Fruit fly (Drosophila melanogaster): ENCODE measurements around the gene pinta.

Gene pinta

dm6 chr3R:22421618-22422017 is 3.1 kb downstream of the pinta start (continued):
- no peak for TF ChIP-seq CG17612 (GFP tag; IDR thresholded peaks at IDR 0.05)
- peak; percentile 59 for TF ChIP-seq CG9727 (GFP tag; optimal IDR thresholded peaks at IDR 0.05)
- peak; percentile 71 for TF ChIP-seq ttk (GFP tag; IDR thresholded peaks at IDR 0.05)
- TF ChIP-seq abd-A (tag; optimal IDR thresholded peaks at IDR 0.05), result no peak
- no peak for TF ChIP-seq insv (GFP tag; optimal IDR thresholded peaks at IDR 0.05)
- no peak for TF ChIP-seq Trl (optimal IDR thresholded peaks at IDR 0.05)
- TF ChIP-seq Trl (GFP tag; optimal IDR thresholded peaks at IDR 0.05), result peak; percentile 29
- no peak for TF ChIP-seq hth (optimal IDR thresholded peaks at IDR 0.05)
- TF ChIP-seq Dip3 (GFP tag; optimal IDR thresholded peaks at IDR 0.05), result peak; percentile 56
- no peak for TF ChIP-seq wor (GFP tag; IDR thresholded peaks at IDR 0.05)
- TF ChIP-seq prd (optimal IDR thresholded peaks at IDR 0.05), result no peak
- TF ChIP-seq prd (GFP tag; IDR thresholded peaks at IDR 0.05), result peak; percentile 82
- TF ChIP-seq tx (GFP tag; optimal IDR thresholded peaks at IDR 0.05), result peak; percentile 52
- TF ChIP-seq nom (GFP tag; optimal IDR thresholded peaks at IDR 0.05), result peak; percentile 21
- TF ChIP-seq corto (GFP tag; optimal IDR thresholded peaks at IDR 0.05), result peak; percentile 45
- peak; percentile 37 for TF ChIP-seq luna (GFP tag; optimal IDR thresholded peaks at IDR 0.05)
- TF ChIP-seq lmd (GFP tag; IDR thresholded peaks at IDR 0.05), result peak; percentile 84
- no peak for TF ChIP-seq CG15479 (GFP tag; optimal IDR thresholded peaks at IDR 0.05)
- TF ChIP-seq al (GFP tag; IDR thresholded peaks at IDR 0.05), result peak; percentile 64
- peak; percentile 21; the same call in 1 of the 2 replicates for TF ChIP-seq CG4404 (GFP tag; IDR thresholded peaks at IDR 0.05)
- no peak for TF ChIP-seq Ets65A (GFP tag)
- no peak for TF ChIP-seq CG11504 (tag; optimal IDR thresholded peaks at IDR 0.05)
- no peak for TF ChIP-seq CG2129 (GFP tag; IDR thresholded peaks at IDR 0.05; ENCODE audit: partially characterized antibody)
- peak; percentile 28 for TF ChIP-seq scrt (GFP tag; optimal IDR thresholded peaks at IDR 0.05)
- TF ChIP-seq CG12299 (tag; optimal IDR thresholded peaks at IDR 0.05), result peak; percentile 4
- peak; percentile 38 for TF ChIP-seq CG8089 (GFP tag; optimal IDR thresholded peaks at IDR 0.05)
- peak; percentile 27 for TF ChIP-seq HLH54F (GFP tag; optimal IDR thresholded peaks at IDR 0.05)
- TF ChIP-seq CG12659 (GFP tag; optimal IDR thresholded peaks at IDR 0.05), result peak; percentile 44
- peak; percentile 85 for TF ChIP-seq CG32532 (GFP tag; IDR thresholded peaks at IDR 0.05)
- TF ChIP-seq sens (GFP tag), result peak; percentile 89
- peak; percentile 23 for TF ChIP-seq Hsf (GFP tag; optimal IDR thresholded peaks at IDR 0.05)
- peak; percentile 43 for TF ChIP-seq CG13775 (GFP tag; optimal IDR thresholded peaks at IDR 0.05)
- peak; percentile 41 for TF ChIP-seq Hr3 (GFP tag; optimal IDR thresholded peaks at IDR 0.05)
- peak; percentile 66 for TF ChIP-seq CG13424 (tag; optimal IDR thresholded peaks at IDR 0.05)
- peak; percentile 87 for TF ChIP-seq CG14441 (GFP tag; IDR thresholded peaks at IDR 0.05)
- no peak for TF ChIP-seq Vsx1 (GFP tag; optimal IDR thresholded peaks at IDR 0.05)
- peak; percentile 48 for TF ChIP-seq CG4730 (GFP tag; IDR thresholded peaks at IDR 0.05)
- no peak for TF ChIP-seq YL-1 (GFP tag; optimal IDR thresholded peaks at IDR 0.05)
- TF ChIP-seq tgo (GFP tag; IDR thresholded peaks at IDR 0.05), result peak; percentile 75
- no peak for TF ChIP-seq lab (GFP tag; optimal IDR thresholded peaks at IDR 0.05)
- TF ChIP-seq lov (optimal IDR thresholded peaks at IDR 0.05), result no peak
- no peak for TF ChIP-seq lov (GFP tag; IDR thresholded peaks at IDR 0.05)
- no peak for TF ChIP-seq Asciz (GFP tag; optimal IDR thresholded peaks at IDR 0.05)
- peak; percentile 46 for TF ChIP-seq NK7.1 (GFP tag; optimal IDR thresholded peaks at IDR 0.05)
- TF ChIP-seq CG2120 (GFP tag; optimal IDR thresholded peaks at IDR 0.05), result peak; percentile 81
- TF ChIP-seq dan (GFP tag; IDR thresholded peaks at IDR 0.05), result no peak
- TF ChIP-seq CG10959 (GFP tag; IDR thresholded peaks at IDR 0.05), result peak; percentile 30; the same call in 1 of the 2 replicates
- TF ChIP-seq sens-2 (GFP tag; IDR thresholded peaks at IDR 0.05), result no peak
- no peak for TF ChIP-seq sc (optimal IDR thresholded peaks at IDR 0.05)
- no peak for TF ChIP-seq sc (GFP tag; optimal IDR thresholded peaks at IDR 0.05)
- no peak for TF ChIP-seq knrl (GFP tag; IDR thresholded peaks at IDR 0.05; ENCODE audit: partially characterized antibody)
- no peak for TF ChIP-seq sr (GFP tag; IDR thresholded peaks at IDR 0.05)
- no peak for TF ChIP-seq unc-4 (GFP tag; IDR thresholded peaks at IDR 0.05; ENCODE audit: partially characterized antibody)
